Worm (Caenorhabditis elegans) whole organism, L4/young adult: ENCODE data around the gene W04E12.7.

Experiments
- W03F9.2 ChIP-seq: fragments of 150-350 bp; optimal IDR thresholded peaks from 2 replicates; lab custom pipeline; 2014; ENCODE audit warnings: missing biosample characterization, missing genetic modification characterization
- dao-5 ChIP-seq: sonication (generic microtip); optimal IDR thresholded peaks from 2 replicates; lab custom pipeline; 2016; ENCODE audit warnings: missing genotype, missing genetic modification characterization, moderate library complexity, missing compliant biosample characterization
- him-1 ChIP-seq: sonication (generic microtip); optimal IDR thresholded peaks from 2 replicates; lab custom pipeline; 2016; ENCODE audit warnings: missing genotype, missing genetic modification reagents, missing genetic modification characterization, missing compliant biosample characterization

- no peak for TF ChIP-seq him-1
- TF ChIP-seq W03F9.2 (tag; lab: Kevin White, UChicago) = no peak
- TF ChIP-seq dao-5 (tag; lab: Kevin White, UChicago) = no peak
Observed at ce11 chrV:19737458-19737857, at the start of gene W04E12.7.
